Worm (Caenorhabditis elegans) whole organism, L3 larva: Measurements from ENCODE around the gene F54D10.8.

Experiments used
- R02D3.7 ChIP-seq: fragments of 150-350 bp; optimal IDR thresholded peaks from 2 replicates; lab custom pipeline; 2014; ENCODE audit warnings: missing biosample characterization, missing genetic modification characterization
- aly-2 ChIP-seq: fragments of 150-350 bp; optimal IDR thresholded peaks from 2 replicates; lab custom pipeline; 2014; ENCODE audit warnings: missing biosample characterization, missing genetic modification characterization
- elt-1 ChIP-seq: fragments of 150-350 bp; optimal IDR thresholded peaks from 2 replicates; lab custom pipeline; 2014; ENCODE audit warnings: missing biosample characterization, missing genetic modification characterization
- nhr-11 ChIP-seq: fragments of 150-350 bp; optimal IDR thresholded peaks from 2 replicates; lab custom pipeline; 2014; ENCODE audit warnings: missing biosample characterization, missing genetic modification characterization
- nhr-76 ChIP-seq: fragments of 150-350 bp; sonication (generic microtip); optimal IDR thresholded peaks from 5 replicates; lab custom pipeline; 2014; ENCODE audit warnings: missing biosample characterization, missing genetic modification characterization
- pqm-1 ChIP-seq: fragments of 150-350 bp; optimal IDR thresholded peaks from 2 replicates; lab custom pipeline; 2017; ENCODE audit warnings: missing biosample characterization, missing genetic modification characterization, inconsistent platforms

DNA sequence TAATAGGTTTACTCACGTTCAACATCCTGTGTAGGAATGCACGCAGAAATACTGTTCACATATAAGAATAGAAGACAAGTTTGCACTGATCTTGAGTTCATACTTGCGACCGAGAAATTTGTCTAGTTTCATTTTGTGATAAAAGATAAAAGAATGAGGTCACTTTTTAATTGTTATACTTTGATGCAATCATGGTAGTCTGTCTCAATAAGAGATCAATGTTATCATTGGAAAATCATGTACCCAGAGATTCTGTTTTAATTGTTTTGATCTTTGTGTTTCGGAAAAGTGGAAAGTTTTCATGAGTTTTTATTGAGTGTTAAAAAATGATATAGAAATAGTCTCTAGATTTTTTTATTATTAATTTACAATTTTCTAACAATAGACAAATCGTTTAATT, 4.7 kb upstream of the F54D10.8 start, which contains the start of gene F54D10.9:
- TF ChIP-seq R02D3.7 (no peak), pqm-1 (no peak), aly-2 (tag; lab: Kevin White, UChicago) (no peak), nhr-76 (no peak), nhr-11 (tag; lab: Kevin White, UChicago) (no peak), elt-1 (tag; lab: Kevin White, UChicago) (no peak)
